Worm (Caenorhabditis elegans) whole organism, L4 larva: ENCODE data around the gene F56D6.18.

Experiments
- D1046.2 ChIP-seq: fragments of 200-800 bp; sonication (Bioruptor generic); IDR thresholded peaks from 2 replicates; pipeline ENCODE4 v1.3.6; 2022; ENCODE audit warnings: missing genetic modification characterization, missing compliant biosample characterization
- F10B5.3 ChIP-seq: sonication (generic microtip); optimal IDR thresholded peaks from 2 replicates; lab custom pipeline; 2016; ENCODE audit warnings: mild to moderate bottlenecking, missing genetic modification characterization, missing compliant biosample characterization
- F44E2.7 ChIP-seq: fragments of 200-800 bp; sonication (Bioruptor generic); IDR thresholded peaks from 2 replicates; pipeline ENCODE4 v2.1.2; 2022; ENCODE audit warnings: missing genetic modification characterization, missing compliant biosample characterization
- Y75B8A.6 ChIP-seq: fragments of 200-800 bp; sonication (Bioruptor generic); IDR thresholded peaks from 2 replicates; pipeline ENCODE4 v1.3.6; 2022; ENCODE audit warnings: missing genetic modification reagents, missing genetic modification characterization, missing compliant biosample characterization
- ZK337.2 ChIP-seq: fragments of 200-800 bp; sonication (Bioruptor generic); IDR thresholded peaks from 2 replicates; pipeline ENCODE4 v1.3.6; 2022; ENCODE audit warnings: missing genetic modification reagents, missing genetic modification characterization, missing compliant biosample characterization
- aha-1 ChIP-seq: fragments of 150-350 bp; peaks from one replicate; lab custom pipeline; 2014; ENCODE audit warnings: missing biosample characterization, missing genetic modification characterization
- aly-2 ChIP-seq: sonication (generic microtip); optimal IDR thresholded peaks from 2 replicates; lab custom pipeline; 2018; ENCODE audit warnings: missing biosample characterization, missing genetic modification characterization
- ceh-62 ChIP-seq: sonication (generic microtip); optimal IDR thresholded peaks from 2 replicates; lab custom pipeline; 2017; ENCODE audit warnings: missing biosample characterization, missing genetic modification characterization
- ceh-82 ChIP-seq: sonication (generic microtip); optimal IDR thresholded peaks from 2 replicates; lab custom pipeline; 2017; ENCODE audit warnings: missing biosample characterization, missing genetic modification characterization
- ctbp-1 ChIP-seq: fragments of 200-800 bp; sonication (Bioruptor generic); IDR thresholded peaks from 2 replicates; pipeline ENCODE4 v1.3.6; 2022; ENCODE audit warnings: missing genetic modification reagents, missing genetic modification characterization, missing compliant biosample characterization
- daf-12 ChIP-seq: fragments of 150-350 bp; optimal IDR thresholded peaks from 2 replicates; lab custom pipeline; 2014; ENCODE audit warnings: missing biosample characterization, missing genetic modification reagents, missing genetic modification characterization
- daf-16 ChIP-seq, 3 experiments: sonication (generic microtip); optimal IDR thresholded peaks; 2 replicates each; lab custom pipeline; 2016 to 2017; ENCODE audit warnings: missing genetic modification characterization in 3 of 3, missing genetic modification reagents in 3 of 3, mild to moderate bottlenecking in 2 of 3, missing compliant biosample characterization in 2 of 3, missing biosample characterization in 1 of 3, moderate library complexity in 1 of 3
- dmd-6 ChIP-seq: fragments of 200-800 bp; sonication (Bioruptor generic); IDR thresholded peaks from 2 replicates; pipeline ENCODE4 v1.3.6; 2022; ENCODE audit warnings: missing genetic modification reagents, missing genetic modification characterization, missing compliant biosample characterization
- egl-43 ChIP-seq: fragments of 200-800 bp; sonication (Bioruptor generic); IDR thresholded peaks from 2 replicates; pipeline ENCODE4 v1.3.6; 2022; ENCODE audit warnings: missing genetic modification reagents, missing genetic modification characterization, missing compliant biosample characterization
- fkh-10 ChIP-seq: fragments of 150-350 bp; optimal IDR thresholded peaks from 2 replicates; lab custom pipeline; 2014; ENCODE audit warnings: missing biosample characterization, missing genetic modification reagents, missing genetic modification characterization
- hlh-11 ChIP-seq: fragments of 200-800 bp; sonication (Bioruptor generic); optimal IDR thresholded peaks from 2 replicates; lab custom pipeline; 2018; ENCODE audit warnings: mild to moderate bottlenecking, missing genetic modification characterization, missing compliant biosample characterization
- hlh-30 ChIP-seq: sonication (generic microtip); optimal IDR thresholded peaks from 2 replicates; lab custom pipeline; 2017; ENCODE audit warnings: antibody characterized with exemption, mild to moderate bottlenecking, missing genetic modification characterization, missing compliant biosample characterization; ENCODE audit not compliant: insufficient read depth
- jun-1 ChIP-seq: fragments of 150-350 bp; optimal IDR thresholded peaks from 2 replicates; lab custom pipeline; 2014; ENCODE audit warnings: missing biosample characterization, missing genetic modification reagents, missing genetic modification characterization
- lim-7 ChIP-seq: fragments of 200-800 bp; sonication (Bioruptor generic); IDR thresholded peaks from 2 replicates; pipeline ENCODE4 v1.3.6; 2022; ENCODE audit warnings: missing genetic modification characterization, missing compliant biosample characterization
- madf-5 ChIP-seq, 2 experiments: fragments of 200-800 bp; sonication (Bioruptor generic); IDR thresholded peaks; 2 replicates each; pipeline ENCODE4 v1.3.6; 2022; ENCODE audit warnings: missing compliant biosample characterization in 2 of 2, missing genetic modification characterization in 2 of 2
- madf-9 ChIP-seq: fragments of 200-800 bp; sonication (Bioruptor generic); conservative IDR thresholded peaks from 2 replicates; pipeline ENCODE4 v1.3.6; 2022; ENCODE audit warnings: missing genetic modification reagents, missing genetic modification characterization, missing compliant biosample characterization
- nhr-237 ChIP-seq: sonication (generic microtip); optimal IDR thresholded peaks from 2 replicates; lab custom pipeline; 2017; ENCODE audit warnings: missing biosample characterization, missing genetic modification characterization
- nhr-28 ChIP-seq: fragments of 150-350 bp; optimal IDR thresholded peaks from 2 replicates; lab custom pipeline; 2014; ENCODE audit warnings: missing biosample characterization, missing genetic modification characterization
- nhr-76 ChIP-seq: fragments of 150-350 bp; optimal IDR thresholded peaks from 2 replicates; lab custom pipeline; 2014; ENCODE audit warnings: missing biosample characterization, missing genetic modification characterization
- rbr-2 ChIP-seq: sonication (generic microtip); optimal IDR thresholded peaks from 2 replicates; lab custom pipeline; 2016; ENCODE audit warnings: missing genotype, missing genetic modification characterization, missing compliant biosample characterization
- saeg-2 ChIP-seq: fragments of 200-800 bp; sonication (Bioruptor generic); IDR thresholded peaks from 2 replicates; pipeline ENCODE4 v1.3.6; 2022; ENCODE audit warnings: missing genetic modification reagents, missing genetic modification characterization, missing compliant biosample characterization
- set-16 ChIP-seq: fragments of 200-800 bp; sonication (Bioruptor generic); IDR thresholded peaks from 2 replicates; pipeline ENCODE4 v1.3.6; 2022; ENCODE audit warnings: missing genetic modification reagents, missing genetic modification characterization, missing compliant biosample characterization
- skn-1 ChIP-seq: fragments of 150-350 bp; optimal IDR thresholded peaks from 2 replicates; lab custom pipeline; 2014; ENCODE audit warnings: missing biosample characterization, missing genetic modification characterization
- snpc-1.2 ChIP-seq: fragments of 200-800 bp; sonication (Bioruptor generic); IDR thresholded peaks from 2 replicates; pipeline ENCODE4 v1.3.6; 2022; ENCODE audit warnings: missing genetic modification reagents, missing genetic modification characterization, missing compliant biosample characterization
- tag-97 ChIP-seq: fragments of 200-800 bp; sonication (Bioruptor generic); IDR thresholded peaks from 2 replicates; pipeline ENCODE4 v1.3.6; 2022; ENCODE audit warnings: missing genetic modification characterization, missing compliant biosample characterization
- unc-62 ChIP-seq, 3 experiments: fragments of 150-350 bp in 1 of 3; sonication (generic microtip); optimal IDR thresholded peaks in 2 of 3; peaks in 1 of 3; 1 replicate in 1 of 3; 2 replicates in 2 of 3; lab custom pipeline; 2014 to 2017; ENCODE audit warnings: missing biosample characterization in 3 of 3, missing genetic modification characterization in 3 of 3, missing genetic modification reagents in 3 of 3, missing genotype in 1 of 3
- zfp-3 ChIP-seq: fragments of 200-800 bp; sonication (Bioruptor generic); conservative IDR thresholded peaks from 2 replicates; pipeline ENCODE4 v1.3.6; 2022; ENCODE audit warnings: missing genetic modification reagents, missing genetic modification characterization, missing compliant biosample characterization
- zip-2 ChIP-seq: fragments of 150-350 bp; optimal IDR thresholded peaks from 2 replicates; lab custom pipeline; 2014; ENCODE audit warnings: missing biosample characterization, missing genetic modification characterization

F56D6.18 gene

ce11 chrIV:3873195-3873594, 38.6 kb downstream of the F56D6.18 start:
- TF ChIP-seq jun-1 (tag; lab: Kevin White, UChicago) = no peak
- no peak for TF ChIP-seq egl-43 (GFP tag; lab: Robert Waterston, UW)
- no peak for TF ChIP-seq saeg-2
- no peak for TF ChIP-seq ceh-62 (tag; lab: Kevin White, UChicago)
- no peak for TF ChIP-seq Y75B8A.6
- peak in 1 of 2 experiments; percentile 81 for TF ChIP-seq unc-62 (GFP tag; optimal IDR thresholded peaks at IDR 0.05 in 1 of 2; lab: Kevin White, UChicago)
- TF ChIP-seq unc-62 (tag; optimal IDR thresholded peaks at IDR 0.05; lab: Kevin White, UChicago) = no peak
- TF ChIP-seq ZK337.2 (GFP tag; lab: Robert Waterston, UW) = no peak
- TF ChIP-seq daf-12 (tag; lab: Kevin White, UChicago) = no peak
- TF ChIP-seq ctbp-1 (GFP tag; lab: Robert Waterston, UW) = no peak
- TF ChIP-seq set-16 = peak; percentile 81
- TF ChIP-seq fkh-10 (GFP tag; lab: Kevin White, UChicago) = no peak
- TF ChIP-seq zfp-3 (GFP tag; lab: Robert Waterston, UW) = 0 out of 2 replicates have a peak, but pooled peaks have one; percentile 12
- no peak for TF ChIP-seq nhr-237 (tag; lab: Kevin White, UChicago)
- no peak for TF ChIP-seq aly-2 (tag; lab: Kevin White, UChicago)
- TF ChIP-seq F10B5.3 (tag; lab: Kevin White, UChicago) = no peak

ce11 chrIV:3869875-3870274, 41.9 kb downstream of the F56D6.18 start:
- TF ChIP-seq rbr-2 (tag; lab: Kevin White, UChicago) = no peak
- no peak for TF ChIP-seq skn-1
- no peak for TF ChIP-seq madf-9 (GFP tag; lab: Robert Waterston, UW)
- no peak for TF ChIP-seq daf-12 (tag; lab: Kevin White, UChicago)
- no peak for TF ChIP-seq lim-7 (GFP tag; lab: Robert Waterston, UW)
- no peak for TF ChIP-seq D1046.2

DNA sequence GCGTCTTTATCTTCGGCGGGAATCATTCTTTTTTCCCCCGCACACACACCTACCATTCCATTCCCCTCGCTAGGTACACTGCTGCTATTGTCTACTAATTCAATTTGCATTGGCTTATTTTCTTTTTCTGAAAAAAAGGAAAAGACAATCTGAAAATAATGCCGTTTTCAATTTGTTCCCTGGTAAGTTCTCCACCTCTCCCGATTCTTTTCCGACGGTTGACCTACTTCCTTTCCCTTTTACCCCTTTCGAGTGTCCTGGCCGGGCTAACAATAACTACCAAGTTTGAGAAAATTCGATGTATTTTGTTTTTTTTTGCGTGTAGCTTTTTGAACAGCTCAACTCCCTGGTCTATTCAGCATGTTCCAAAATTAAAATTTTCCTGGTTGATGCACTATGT, 44.5 kb downstream of the F56D6.18 start, which contains the start of gene F37C4.4:
Gene F37C4.4 (plus strand): TSS at position 58 of the 400 bp plus-strand sequence.
- TF ChIP-seq unc-62 (GFP tag; optimal IDR thresholded peaks at IDR 0.05 in 1 of 2; lab: Kevin White, UChicago) (peak in 1 of 2 experiments; percentile 36), unc-62 (tag; optimal IDR thresholded peaks at IDR 0.05; lab: Kevin White, UChicago) (no peak), aha-1 (tag; lab: Kevin White, UChicago) (peak; percentile 54), hlh-11 (tag; lab: Kevin White, UChicago) (no peak)
- TF ChIP-seq, all 104 proteins: peak for 2

DNA sequence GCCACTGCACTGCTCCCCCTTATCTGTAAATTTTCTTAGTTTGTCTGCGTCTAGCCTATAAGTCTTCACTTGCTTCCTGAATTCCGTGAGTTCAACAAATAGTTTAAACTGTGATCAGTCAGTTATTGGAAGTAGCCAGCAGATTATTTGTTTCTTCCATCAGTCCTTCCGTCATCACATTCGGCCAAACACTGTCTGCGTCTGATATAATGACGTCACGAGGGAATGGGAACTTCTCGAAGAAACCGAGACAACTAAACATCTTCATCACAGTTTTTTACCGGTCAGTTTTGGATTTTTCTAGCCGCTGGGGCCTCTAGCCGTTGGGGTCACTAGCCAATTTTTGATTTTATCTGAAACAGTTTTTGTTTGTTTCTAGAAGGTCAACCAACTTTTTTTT, 45.7 kb downstream of the F56D6.18 start:
- no peak for TF ChIP-seq D1046.2
- no peak for TF ChIP-seq ceh-82 (tag; lab: Kevin White, UChicago)
- no peak for TF ChIP-seq madf-9 (GFP tag; lab: Robert Waterston, UW)
- TF ChIP-seq hlh-11 (tag; lab: Kevin White, UChicago) = peak; percentile 50
- no peak for TF ChIP-seq zip-2 (tag; lab: Kevin White, UChicago)
- no peak for TF ChIP-seq nhr-76 (tag; lab: Kevin White, UChicago)
- TF ChIP-seq dmd-6 (GFP tag; lab: Robert Waterston, UW) = peak; percentile 24; the same call in 1 of the 2 replicates
- no peak for TF ChIP-seq tag-97 (GFP tag; lab: Robert Waterston, UW)
- no peak for TF ChIP-seq F44E2.7 (GFP tag; lab: Robert Waterston, UW)
- peak; percentile 49 for TF ChIP-seq nhr-28 (tag; lab: Kevin White, UChicago)
- TF ChIP-seq hlh-30 (tag; lab: Kevin White, UChicago) = peak; percentile 12
- no peak for TF ChIP-seq snpc-1.2 (GFP tag; lab: Robert Waterston, UW)
- no peak for TF ChIP-seq daf-16 (GFP tag; optimal IDR thresholded peaks at IDR 0.05; lab: Kevin White, UChicago)
- peak; percentile 36 for TF ChIP-seq daf-16 (tag; optimal IDR thresholded peaks at IDR 0.05; lab: Kevin White, UChicago)

ce11 chrIV:3864944-3865343, 46.8 kb downstream of the F56D6.18 start, which contains the start of gene aat-8:
TSS of gene aat-8 (minus strand) at chrIV:3865044.
- TF ChIP-seq madf-5 (GFP tag; IDR thresholded peaks at IDR 0.05; lab: Robert Waterston, UW) (no peak), aha-1 (tag; lab: Kevin White, UChicago) (peak; percentile 0)
